Fruit fly (Drosophila melanogaster) whole organism, pupa: ENCODE results near the gene Ugalt.

Experiments
- CG10348 ChIP-seq: fragments of 200-800 bp; sonication (Bioruptor generic); IDR thresholded peaks from 2 replicates; pipeline ENCODE4 v1.3.6; 2022; ENCODE audit warnings: missing biosample characterization, missing genetic modification characterization
- CG12605 ChIP-seq: fragments of 200-800 bp; sonication (Bioruptor generic); IDR thresholded peaks from 2 replicates; pipeline ENCODE4 v1.3.6; 2022; ENCODE audit warnings: missing biosample characterization, missing genetic modification characterization
- CG14655 ChIP-seq: fragments of 200-800 bp; sonication (Bioruptor generic); optimal IDR thresholded peaks from 3 replicates; lab custom pipeline; 2017; ENCODE audit warnings: mild to moderate bottlenecking, missing biosample characterization, missing genetic modification reagents, missing genetic modification characterization
- CG15710 ChIP-seq: fragments of 200-800 bp; sonication (Bioruptor generic); optimal IDR thresholded peaks from 2 replicates; lab custom pipeline; 2018; ENCODE audit warnings: missing biosample characterization, mild to moderate bottlenecking, missing genetic modification characterization, moderate library complexity
- CG17806 ChIP-seq: fragments of 200-800 bp; sonication (Bioruptor generic); optimal IDR thresholded peaks from 2 replicates; lab custom pipeline; 2018; ENCODE audit warnings: missing biosample characterization, mild to moderate bottlenecking, missing genetic modification characterization, moderate library complexity
- CG32121 ChIP-seq: fragments of 200-800 bp; sonication (Bioruptor generic); IDR thresholded peaks from 2 replicates; pipeline ENCODE4 v1.3.6; 2022; ENCODE audit warnings: missing biosample characterization, missing genetic modification characterization
- CG4496 ChIP-seq: fragments of 200-800 bp; sonication (Bioruptor generic); IDR thresholded peaks from 3 replicates; pipeline ENCODE4 v1.3.6; 2022; ENCODE audit warnings: missing biosample characterization, missing genetic modification characterization
- CG8301 ChIP-seq: fragments of 200-800 bp; sonication (Bioruptor generic); optimal IDR thresholded peaks from 2 replicates; lab custom pipeline; 2018; ENCODE audit warnings: missing biosample characterization, mild to moderate bottlenecking, missing genetic modification characterization
- Pif1A ChIP-seq: fragments of 200-800 bp; sonication (Bioruptor generic); optimal IDR thresholded peaks from 3 replicates; lab custom pipeline; 2016; ENCODE audit warnings: missing biosample characterization, missing genetic modification characterization
- Pif1B ChIP-seq: fragments of 200-800 bp; sonication (Bioruptor generic); optimal IDR thresholded peaks from 3 replicates; lab custom pipeline; 2016; ENCODE audit warnings: missing biosample characterization, missing genetic modification characterization
- fd96Ca ChIP-seq: fragments of 200-800 bp; sonication (Bioruptor generic); IDR thresholded peaks from 3 replicates; pipeline ENCODE4 v1.3.6; 2022; ENCODE audit warnings: missing biosample characterization, missing genetic modification characterization

DNA sequence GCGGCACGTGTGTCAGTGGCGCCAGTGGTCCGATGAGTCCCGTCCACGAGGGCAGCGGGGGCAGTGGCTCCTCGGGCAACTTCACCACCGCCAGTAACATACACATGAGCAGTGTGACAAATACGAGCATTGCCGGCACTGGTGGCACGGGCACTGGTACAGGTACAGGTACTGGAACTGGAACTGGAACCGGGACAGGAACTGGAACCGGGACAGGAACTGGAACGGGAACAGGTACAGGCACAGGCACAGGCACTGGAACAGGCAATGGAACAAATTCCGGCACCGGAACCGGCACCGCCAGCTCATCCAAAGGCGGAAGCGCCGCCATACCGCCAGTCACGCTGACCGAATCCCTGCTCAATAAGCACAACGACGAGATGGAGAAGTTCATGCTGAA is 13.3 kb downstream of the Ugalt start:
- no peak for TF ChIP-seq CG14655 (GFP tag; lab: Kevin White, UChicago)
- no peak for TF ChIP-seq Pif1A
- no peak for TF ChIP-seq CG4496 (GFP tag; lab: Robert Waterston, UW)
- TF ChIP-seq CG15710 (tag; lab: Kevin White, UChicago), result no peak
- TF ChIP-seq fd96Ca (GFP tag; lab: Robert Waterston, UW), result no peak
- no peak for TF ChIP-seq Pif1B
- TF ChIP-seq CG10348 (GFP tag; lab: Robert Waterston, UW), result no peak
- no peak for TF ChIP-seq CG12605 (GFP tag; lab: Robert Waterston, UW)
- TF ChIP-seq CG32121 (GFP tag; lab: Robert Waterston, UW), result no peak
- no peak for TF ChIP-seq CG17806 (tag; lab: Kevin White, UChicago)
- TF ChIP-seq CG8301, result no peak
